Fruit fly (Drosophila melanogaster) Kc167 (cell line): ENCODE data around the gene PGRP-LE.

Experiments
- Myc ChIP-seq: fragments of >200 bp; optimal IDR thresholded peaks from 2 replicates; lab custom pipeline; 2017; ENCODE audit warnings: missing external identifiers
- Sin3A ChIP-seq: fragments of >200 bp; optimal IDR thresholded peaks from 2 replicates; lab custom pipeline; 2018; ENCODE audit warnings: missing external identifiers
- h ChIP-seq: fragments of >200 bp; optimal IDR thresholded peaks from 3 replicates; lab custom pipeline; 2018; ENCODE audit warnings: missing external identifiers
- insv ChIP-seq: fragments of >200 bp; optimal IDR thresholded peaks from 3 replicates; lab custom pipeline; 2018; ENCODE audit warnings: missing external identifiers
- psq ChIP-seq: fragments of >200 bp; optimal IDR thresholded peaks from 2 replicates; lab custom pipeline; 2017; ENCODE audit warnings: missing external identifiers
- ttk ChIP-seq: sonication (Bioruptor generic); optimal IDR thresholded peaks from 2 replicates; lab custom pipeline; 2017; ENCODE audit warnings: missing external identifiers

Gene PGRP-LE

dm6 chrX:15769457-15769856 is 34.2 kb downstream of the PGRP-LE start, which contains the start of gene CG33172:
Gene CG33172 (plus strand): TSS chrX:15769664.
- no peak for TF ChIP-seq insv
- no peak for TF ChIP-seq Sin3A (lab: Kevin White, UChicago)
- no peak for TF ChIP-seq h (lab: Kevin White, UChicago)
- no peak for TF ChIP-seq psq (lab: Kevin White, UChicago)
- TF ChIP-seq ttk = no peak
- TF ChIP-seq Myc (lab: Kevin White, UChicago) = no peak

dm6 chrX:15766395-15766866 is 37.2 kb downstream of the PGRP-LE start, which contains the start of gene CG8952:
Gene CG8952 (minus strand): TSS chrX:15766445.
- TF ChIP-seq insv (no peak), ttk (no peak), psq (lab: Kevin White, UChicago) (no peak), Sin3A (lab: Kevin White, UChicago) (no peak), h (lab: Kevin White, UChicago) (no peak), Myc (lab: Kevin White, UChicago) (no peak)

- TF ChIP-seq Sin3A (lab: Kevin White, UChicago) = no peak
- no peak for TF ChIP-seq Myc (lab: Kevin White, UChicago)
- TF ChIP-seq ttk = no peak
- TF ChIP-seq insv = no peak
- no peak for TF ChIP-seq psq (lab: Kevin White, UChicago)
- TF ChIP-seq h (lab: Kevin White, UChicago) = no peak
Observed at dm6 chrX:15762723-15763122, 41.0 kb downstream of the PGRP-LE start, which contains the start of gene Polr3A. Gene Polr3A (plus strand): TSS chrX:15762956.

DNA sequence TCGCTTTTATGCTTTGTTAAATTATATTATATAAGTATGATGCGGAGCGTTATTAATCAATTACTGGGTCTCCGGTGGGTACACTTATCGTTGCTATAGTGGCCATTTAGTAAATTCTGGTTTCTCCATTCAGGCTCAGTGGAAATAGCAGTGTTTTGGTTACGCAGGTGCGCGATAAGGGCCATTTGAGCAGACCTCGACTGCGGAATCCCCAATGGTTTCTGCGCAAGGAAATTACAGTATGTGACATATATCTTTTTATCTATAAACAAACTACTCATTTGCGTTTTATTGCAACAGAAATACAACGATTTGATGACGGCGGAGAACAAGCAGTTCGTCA is 42.4 kb downstream of the PGRP-LE start:
- no peak for TF ChIP-seq Sin3A (lab: Kevin White, UChicago)
- TF ChIP-seq psq (lab: Kevin White, UChicago) = no peak
- no peak for TF ChIP-seq h (lab: Kevin White, UChicago)
- no peak for TF ChIP-seq Myc (lab: Kevin White, UChicago)
- no peak for TF ChIP-seq insv
- TF ChIP-seq ttk = no peak

DNA sequence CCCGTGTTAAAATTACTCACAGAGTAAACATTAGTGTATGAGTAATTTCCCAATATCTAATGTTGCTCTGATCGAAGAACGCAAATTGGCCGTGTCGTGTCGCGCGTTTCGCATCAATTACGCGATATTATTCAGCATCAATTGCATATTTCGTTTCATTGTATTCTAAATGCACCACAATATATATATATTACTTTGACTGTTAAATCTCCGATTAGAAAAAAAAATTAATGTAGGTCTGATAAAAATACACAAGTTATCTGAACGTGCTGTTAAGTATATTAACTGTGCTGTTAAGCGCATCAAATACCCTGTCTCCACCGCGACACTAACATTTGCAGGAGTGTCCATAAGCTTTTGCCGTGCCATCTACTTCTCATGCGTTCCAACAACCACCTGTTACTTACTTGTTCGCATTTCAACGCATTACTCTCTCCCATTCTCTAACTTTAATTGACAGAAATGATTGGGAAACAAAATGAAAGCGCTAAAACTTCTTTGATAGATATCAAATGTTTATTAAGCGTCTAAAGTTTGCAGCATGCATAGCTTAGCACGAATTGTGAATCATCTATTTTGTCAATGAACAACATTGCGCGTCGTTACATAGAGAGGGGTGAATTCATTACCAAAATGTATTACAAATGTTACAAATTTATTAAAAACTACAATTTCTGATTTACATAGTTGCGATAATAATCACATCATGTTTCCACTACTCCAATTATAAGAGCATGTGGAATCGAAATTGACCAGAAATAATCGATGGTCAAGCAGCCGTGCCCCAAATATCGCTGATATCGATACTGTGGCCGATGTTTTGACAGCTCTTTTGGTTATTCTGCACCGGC is 43.0 kb downstream of the PGRP-LE start, which contains the start of the genes Graf and mRpL3:
Gene Graf, minus strand, starts transcription at position 287 of the 851 bp plus-strand sequence.
Gene mRpL3, plus strand, starts transcription at position 802 of the 851 bp plus-strand sequence.
- TF ChIP-seq Sin3A (lab: Kevin White, UChicago) (no peak), ttk (no peak), Myc (lab: Kevin White, UChicago) (no peak), psq (lab: Kevin White, UChicago) (no peak), insv (no peak), h (lab: Kevin White, UChicago) (no peak)

DNA sequence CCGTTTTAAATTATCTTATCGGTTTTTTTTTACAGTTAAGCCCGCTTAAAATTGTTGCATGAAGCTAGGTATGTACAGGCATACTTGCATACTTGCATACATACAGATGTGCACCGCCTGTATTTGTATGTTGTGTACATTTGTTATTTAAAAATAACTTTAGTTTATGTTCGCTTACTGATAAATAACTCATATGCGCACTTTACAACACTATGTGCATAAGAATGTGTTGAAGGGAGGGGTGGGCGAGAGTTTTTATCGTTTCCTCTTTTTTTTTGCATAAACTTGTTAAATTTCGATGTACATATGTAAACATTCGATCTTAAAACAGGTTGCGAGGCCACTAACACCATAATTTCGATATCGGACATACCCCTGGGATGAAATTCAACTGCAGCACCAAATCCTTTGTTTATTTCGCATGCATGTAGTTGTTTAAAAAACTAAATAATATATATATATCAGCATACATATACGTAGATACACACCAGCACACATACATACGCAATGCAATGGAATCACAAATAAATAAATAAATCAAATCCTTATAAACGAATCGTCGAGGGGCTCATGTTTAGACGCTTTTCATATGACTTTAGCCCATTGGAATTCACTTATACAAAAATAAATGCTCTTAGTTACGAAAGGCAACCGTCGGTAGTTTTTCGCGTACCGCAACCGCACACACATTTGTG is 43.8 kb downstream of the PGRP-LE start:
- TF ChIP-seq Myc (lab: Kevin White, UChicago) (no peak), Sin3A (lab: Kevin White, UChicago) (no peak), ttk (no peak), insv (no peak), psq (lab: Kevin White, UChicago) (no peak), h (lab: Kevin White, UChicago) (no peak)

- TF ChIP-seq Sin3A (lab: Kevin White, UChicago) (no peak), insv (no peak), psq (lab: Kevin White, UChicago) (no peak), ttk (no peak), Myc (lab: Kevin White, UChicago) (no peak), h (lab: Kevin White, UChicago) (no peak)
Observed at dm6 chrX:15758692-15759240, 44.9 kb downstream of the PGRP-LE start.

- TF ChIP-seq Myc (lab: Kevin White, UChicago) = no peak
- no peak for TF ChIP-seq psq (lab: Kevin White, UChicago)
- TF ChIP-seq ttk = no peak
- no peak for TF ChIP-seq h (lab: Kevin White, UChicago)
- no peak for TF ChIP-seq Sin3A (lab: Kevin White, UChicago)
- TF ChIP-seq insv = no peak
Observed at dm6 chrX:15756018-15756417, 47.7 kb downstream of the PGRP-LE start, which contains the start of gene CG8260. Gene CG8260 (plus strand): TSS chrX:15756318.
